Worm (Caenorhabditis elegans) whole organism, late embryonic: Measurements from ENCODE around the gene B0310.1.

Experiments
- F13H6.1 ChIP-seq: sonication (generic microtip); optimal IDR thresholded peaks from 2 replicates; lab custom pipeline; 2016; ENCODE audit warnings: missing genetic modification characterization, missing compliant biosample characterization
- elt-2 ChIP-seq: sonication (generic microtip); optimal IDR thresholded peaks from 2 replicates; lab custom pipeline; 2016; ENCODE audit warnings: missing genetic modification reagents, missing genetic modification characterization, missing compliant biosample characterization
- ets-4 ChIP-seq: sonication (generic microtip); optimal IDR thresholded peaks from 2 replicates; lab custom pipeline; 2016; ENCODE audit warnings: missing genetic modification characterization, missing compliant biosample characterization
- fkh-6 ChIP-seq: sonication (generic microtip); optimal IDR thresholded peaks from 2 replicates; lab custom pipeline; 2016; ENCODE audit warnings: missing genetic modification characterization, missing compliant biosample characterization
- hlh-30 ChIP-seq: sonication (generic microtip); optimal IDR thresholded peaks from 2 replicates; lab custom pipeline; 2017; ENCODE audit warnings: antibody characterized with exemption, missing genetic modification characterization, missing compliant biosample characterization; ENCODE audit not compliant: insufficient read depth
- hlh-6 ChIP-seq: sonication (generic microtip); optimal IDR thresholded peaks from 2 replicates; lab custom pipeline; 2016; ENCODE audit warnings: missing genotype, missing genetic modification characterization, missing compliant biosample characterization
- pag-3 ChIP-seq: sonication (generic microtip); optimal IDR thresholded peaks from 2 replicates; lab custom pipeline; 2016; ENCODE audit warnings: missing compliant biosample characterization, missing genetic modification characterization, borderline replicate concordance
- pha-2 ChIP-seq: sonication (generic microtip); optimal IDR thresholded peaks from 2 replicates; lab custom pipeline; 2017; ENCODE audit warnings: mild to moderate bottlenecking, missing genetic modification characterization, missing compliant biosample characterization
- pha-4 ChIP-seq: fragments of 150-350 bp; optimal IDR thresholded peaks from 2 replicates; lab custom pipeline; 2018; ENCODE audit warnings: missing biosample characterization, missing genetic modification reagents, missing genetic modification characterization
- pqm-1 ChIP-seq: sonication (generic microtip); optimal IDR thresholded peaks from 2 replicates; lab custom pipeline; 2016; ENCODE audit warnings: missing genetic modification characterization, missing compliant biosample characterization
- sdc-2 ChIP-seq: sonication (generic microtip); optimal IDR thresholded peaks from 2 replicates; lab custom pipeline; 2016; ENCODE audit warnings: missing genotype, missing genetic modification characterization, missing compliant biosample characterization
- tbx-2 ChIP-seq: sonication (generic microtip); optimal IDR thresholded peaks from 2 replicates; lab custom pipeline; 2016; ENCODE audit warnings: missing genetic modification characterization, missing compliant biosample characterization
- zip-5 ChIP-seq: sonication (generic microtip); optimal IDR thresholded peaks from 2 replicates; lab custom pipeline; 2016; ENCODE audit warnings: missing genetic modification characterization, missing compliant biosample characterization

DNA sequence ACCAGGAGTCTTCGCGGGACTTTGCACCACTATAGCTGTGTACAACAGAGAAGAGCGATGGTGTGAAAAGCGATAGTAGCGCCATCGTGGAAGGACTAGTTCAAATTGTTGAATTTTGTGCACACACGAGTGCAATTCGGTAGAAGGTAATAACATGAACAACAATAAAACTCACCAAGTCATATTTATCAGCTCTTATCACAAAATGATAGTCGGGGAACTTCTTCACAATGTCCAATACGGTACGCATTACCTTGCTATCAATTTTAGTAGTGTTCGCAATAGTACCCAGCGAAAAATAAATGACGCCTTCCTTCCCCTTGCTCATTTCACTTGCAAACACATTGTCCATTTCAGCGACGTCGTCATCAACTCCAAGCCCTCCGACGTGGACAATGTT, 34.6 kb downstream of the B0310.1 start:
- TF ChIP-seq elt-2 (tag; lab: Kevin White, UChicago) (peak; percentile 8), fkh-6 (tag; lab: Kevin White, UChicago) (no peak), pha-2 (tag; lab: Kevin White, UChicago) (no peak), pqm-1 (tag; lab: Kevin White, UChicago) (no peak), pag-3 (no peak), sdc-2 (no peak), pha-4 (no peak), tbx-2 (tag; lab: Kevin White, UChicago) (no peak), ets-4 (no peak), zip-5 (tag; lab: Kevin White, UChicago) (no peak), hlh-30 (no peak), hlh-6 (tag; lab: Kevin White, UChicago) (no peak), F13H6.1 (tag; lab: Kevin White, UChicago) (no peak)
